Fruit fly (Drosophila melanogaster): ENCODE results near the gene CG10650.
A peak's percentile ranks its signal among the peaks of the same experiment; 100 is the strongest.

The CG10650 gene

dm6 chr2L:18968370-18969105 lies 27.2 kb downstream of the CG10650 start, which contains the start of the genes Nak and Tango6 (continued):
- TF ChIP-seq sens-2 (GFP tag; IDR thresholded peaks at IDR 0.05) = no peak
- no peak for TF ChIP-seq tio (GFP tag; optimal IDR thresholded peaks at IDR 0.05)
- TF ChIP-seq lilli (GFP tag; optimal IDR thresholded peaks at IDR 0.05) = peak; percentile 49
- TF ChIP-seq Dip3 (GFP tag; optimal IDR thresholded peaks at IDR 0.05) = peak; percentile 39
- TF ChIP-seq CG3995 (GFP tag; optimal IDR thresholded peaks at IDR 0.05) = peak; percentile 9
- peak; percentile 9 for TF ChIP-seq luna (GFP tag; optimal IDR thresholded peaks at IDR 0.05)
- peak; percentile 83 for TF ChIP-seq bbx (GFP tag; IDR thresholded peaks at IDR 0.05; ENCODE audit: partially characterized antibody)
- TF ChIP-seq Nf-YC (tag; optimal IDR thresholded peaks at IDR 0.05) = peak; percentile 40
- no peak for TF ChIP-seq CG30431 (GFP tag; optimal IDR thresholded peaks at IDR 0.05)
- peak; percentile 49 to 87 for TF ChIP-seq tll (GFP tag; optimal IDR thresholded peaks at IDR 0.05)
- no peak for TF ChIP-seq Gug (GFP tag; IDR thresholded peaks at IDR 0.05)
- peak; percentile 2 for TF ChIP-seq CG7786 (GFP tag; optimal IDR thresholded peaks at IDR 0.05)
- peak; percentile 1 for TF ChIP-seq CG7556 (GFP tag; optimal IDR thresholded peaks at IDR 0.05)
- TF ChIP-seq BtbVII (GFP tag; optimal IDR thresholded peaks at IDR 0.05) = no peak
- TF ChIP-seq Hand (GFP tag; optimal IDR thresholded peaks at IDR 0.05) = no peak
- peak; percentile 16 for TF ChIP-seq NfI (GFP tag; optimal IDR thresholded peaks at IDR 0.05)
- TF ChIP-seq CG4424 (GFP tag; optimal IDR thresholded peaks at IDR 0.05) = peak; percentile 26
- TF ChIP-seq CG6854 (GFP tag; optimal IDR thresholded peaks at IDR 0.05) = no peak
- no peak for TF ChIP-seq zfh1 (GFP tag; IDR thresholded peaks at IDR 0.05)
- TF ChIP-seq CG16815 (GFP tag; optimal IDR thresholded peaks at IDR 0.05) = no peak
- TF ChIP-seq BEAF-32 (GFP tag; optimal IDR thresholded peaks at IDR 0.05) = peak; percentile 98
- no peak for TF ChIP-seq CG15011 (GFP tag; optimal IDR thresholded peaks at IDR 0.05)
- peak; percentile 64 for TF ChIP-seq CG17829 (tag; optimal IDR thresholded peaks at IDR 0.05)
- TF ChIP-seq CG11504 (tag; optimal IDR thresholded peaks at IDR 0.05) = peak; percentile 65
- TF ChIP-seq tup (GFP tag; optimal IDR thresholded peaks at IDR 0.05) = no peak
- TF ChIP-seq CG9215 (GFP tag; IDR thresholded peaks at IDR 0.05) = no peak
- TF ChIP-seq CG8290 (GFP tag; optimal IDR thresholded peaks at IDR 0.05) = peak; percentile 24
- TF ChIP-seq CG8290 (tag; optimal IDR thresholded peaks at IDR 0.05) = peak; percentile 14 to 51
- TF ChIP-seq ewg (GFP tag; optimal IDR thresholded peaks at IDR 0.05) = peak; percentile 76
- TF ChIP-seq CG6689 (GFP tag; IDR thresholded peaks at IDR 0.05) = no peak
- TF ChIP-seq Sin3A (optimal IDR thresholded peaks at IDR 0.05) = peak; percentile 99
- peak; percentile 76 for TF ChIP-seq CG10267 (tag; optimal IDR thresholded peaks at IDR 0.05)
- peak; percentile 36 for TF ChIP-seq HLH54F (GFP tag; optimal IDR thresholded peaks at IDR 0.05)
- TF ChIP-seq vfl (GFP tag; optimal IDR thresholded peaks at IDR 0.05) = no peak
- no peak for TF ChIP-seq CG17568 (GFP tag; optimal IDR thresholded peaks at IDR 0.05)
- TF ChIP-seq CG42726 (GFP tag; IDR thresholded peaks at IDR 0.05; ENCODE audit: partially characterized antibody) = peak; percentile 59; the same call in 1 of the 2 replicates
- TF ChIP-seq HLHmδ (GFP tag; optimal IDR thresholded peaks at IDR 0.05) = no peak
- no peak for TF ChIP-seq cas (GFP tag; IDR thresholded peaks at IDR 0.05)
- no peak for TF ChIP-seq mirr (GFP tag; optimal IDR thresholded peaks at IDR 0.05)
- peak; percentile 88; the same call in 2 of the 3 replicates for TF ChIP-seq mld (GFP tag; IDR thresholded peaks at IDR 0.05; ENCODE audit: partially characterized antibody)
- TF ChIP-seq ham (GFP tag; IDR thresholded peaks at IDR 0.05) = no peak
- TF ChIP-seq bcd (GFP tag; optimal IDR thresholded peaks at IDR 0.05) = no peak
- peak in 1 of 2 experiments; percentile 54 for TF ChIP-seq Pdp1 (GFP tag; optimal IDR thresholded peaks at IDR 0.05)
- TF ChIP-seq Dll (GFP tag; IDR thresholded peaks at IDR 0.05; ENCODE audit: partially characterized antibody) = peak; percentile 99
- no peak for TF ChIP-seq CG8281 (tag; optimal IDR thresholded peaks at IDR 0.05)
- TF ChIP-seq Lhr (GFP tag; optimal IDR thresholded peaks at IDR 0.05) = peak; percentile 61
- peak; percentile 71 for TF ChIP-seq zen (tag; optimal IDR thresholded peaks at IDR 0.05)
- TF ChIP-seq trh (GFP tag; optimal IDR thresholded peaks at IDR 0.05) = no peak
- TF ChIP-seq CG17802 (tag; optimal IDR thresholded peaks at IDR 0.05) = peak; percentile 48

Data from whole organism, embryonic.